Fruit fly (Drosophila melanogaster) whole organism, embryonic: Measurements from ENCODE around the gene VhaSFD.

Experiments
- Ada2b ChIP-seq: fragments of 200-800 bp; sonication (Bioruptor generic); IDR thresholded peaks from 2 replicates; pipeline ENCODE4 v1.3.6; 2022; ENCODE audit warnings: missing biosample characterization, missing genetic modification characterization
- Atf-2 ChIP-seq: fragments of 200-800 bp; sonication (Bioruptor generic); optimal IDR thresholded peaks from 2 replicates; lab custom pipeline; 2016; ENCODE audit warnings: missing biosample characterization, missing genetic modification characterization
- Awh ChIP-seq: fragments of 200-800 bp; sonication (Bioruptor generic); IDR thresholded peaks from 2 replicates; pipeline ENCODE4, ENCODE4 v1.3.6; 2022; ENCODE audit warnings: missing biosample characterization, missing genetic modification characterization
- CG10267 ChIP-seq: fragments of 200-800 bp; sonication (Bioruptor generic); optimal IDR thresholded peaks from 2 replicates; lab custom pipeline; 2018; ENCODE audit warnings: missing biosample characterization, mild to moderate bottlenecking, missing genetic modification characterization, moderate library complexity
- CG10274 ChIP-seq: fragments of 200-800 bp; sonication (Bioruptor generic); optimal IDR thresholded peaks from 3 replicates; lab custom pipeline; 2017; ENCODE audit warnings: missing biosample characterization, mild to moderate bottlenecking, missing genetic modification characterization
- CG10543 ChIP-seq: fragments of 200-800 bp; sonication (Bioruptor generic); optimal IDR thresholded peaks from 3 replicates; lab custom pipeline; 2017; ENCODE audit warnings: missing biosample characterization, mild to moderate bottlenecking, missing genetic modification characterization, moderate library complexity
- CG10979 ChIP-seq: fragments of 200-800 bp; sonication (Bioruptor generic); optimal IDR thresholded peaks from 2 replicates; lab custom pipeline; 2018; ENCODE audit warnings: missing biosample characterization, mild to moderate bottlenecking, missing genetic modification characterization, moderate library complexity
- CG11560 ChIP-seq: fragments of 200-800 bp; sonication (Bioruptor generic); IDR thresholded peaks from 3 replicates; pipeline ENCODE4 v1.3.6; 2022; ENCODE audit warnings: missing biosample characterization, missing genetic modification characterization
- CG11695 ChIP-seq: fragments of 200-800 bp; sonication (Bioruptor generic); IDR thresholded peaks from 3 replicates; pipeline ENCODE4 v1.3.6; 2022; ENCODE audit warnings: missing biosample characterization, missing genetic modification characterization
- CG12769 ChIP-seq: fragments of 200-800 bp; sonication (Bioruptor generic); optimal IDR thresholded peaks from 2 replicates; lab custom pipeline; 2019; ENCODE audit warnings: missing biosample characterization, mild to moderate bottlenecking, missing genetic modification characterization, moderate library complexity
- CG1529 ChIP-seq: fragments of 200-800 bp; sonication (Bioruptor generic); optimal IDR thresholded peaks from 3 replicates; lab custom pipeline; 2018; ENCODE audit warnings: missing biosample characterization, missing genetic modification characterization
- CG34224 ChIP-seq: fragments of 200-800 bp; sonication (Bioruptor generic); IDR thresholded peaks from 3 replicates; pipeline ENCODE4 v1.3.6; 2022; ENCODE audit warnings: missing biosample characterization, missing genetic modification characterization; ENCODE audit not compliant: partially characterized antibody
- CG34376 ChIP-seq: fragments of 200-800 bp; sonication (Bioruptor generic); optimal IDR thresholded peaks from 2 replicates; lab custom pipeline; 2018; ENCODE audit warnings: missing biosample characterization, mild to moderate bottlenecking, missing genetic modification characterization
- CG4424 ChIP-seq: fragments of 200-800 bp; sonication (Bioruptor generic); optimal IDR thresholded peaks from 3 replicates; lab custom pipeline; 2016; ENCODE audit warnings: missing biosample characterization, missing genetic modification characterization
- CG6683 ChIP-seq: fragments of 200-800 bp; sonication (Bioruptor generic); optimal IDR thresholded peaks from 2 replicates; lab custom pipeline; 2017; ENCODE audit warnings: missing biosample characterization, mild to moderate bottlenecking, missing genetic modification characterization, missing genetic modification reagents
- CG9876 ChIP-seq: fragments of 200-800 bp; sonication (Bioruptor generic); optimal IDR thresholded peaks from 2 replicates; lab custom pipeline; 2016; ENCODE audit warnings: missing biosample characterization, missing genetic modification characterization
- Deaf1 ChIP-seq: fragments of 200-800 bp; optimal IDR thresholded peaks from 3 replicates; lab custom pipeline; 2019; ENCODE audit warnings: missing biosample characterization, mild to moderate bottlenecking, missing genetic modification characterization, moderate library complexity
- Dll ChIP-seq: fragments of 200-800 bp; sonication (Bioruptor generic); IDR thresholded peaks from 4 replicates; pipeline ENCODE4 v1.3.6; 2022; ENCODE audit warnings: missing biosample characterization, missing genetic modification characterization; ENCODE audit not compliant: partially characterized antibody
- Dref ChIP-seq: fragments of 200-800 bp; sonication (Bioruptor generic); IDR thresholded peaks from 2 replicates; pipeline ENCODE4 v1.3.6; 2022; ENCODE audit warnings: missing biosample characterization, missing genetic modification characterization
- Ets65A ChIP-seq: fragments of 200-800 bp; sonication (Bioruptor generic); peaks from one replicate; lab custom pipeline; 2016; ENCODE audit warnings: missing biosample characterization, missing genetic modification characterization
- HmgZ ChIP-seq: fragments of 200-800 bp; sonication (Bioruptor generic); optimal IDR thresholded peaks from 2 replicates; lab custom pipeline; 2018; ENCODE audit warnings: missing biosample characterization, mild to moderate bottlenecking, missing genetic modification characterization
- Hr78 ChIP-seq, 2 experiments: fragments of 200-800 bp in 1 of 2; fragments of >200 bp in 1 of 2; sonication (Bioruptor generic) in 1 of 2; optimal IDR thresholded peaks; 2 replicates each; lab custom pipeline; 2017 to 2019; ENCODE audit warnings: missing biosample characterization in 2 of 2, missing genetic modification characterization in 2 of 2, mild to moderate bottlenecking in 1 of 2, moderate library complexity in 1 of 2
- Max ChIP-seq: fragments of 200-800 bp; sonication (Bioruptor generic); optimal IDR thresholded peaks from 2 replicates; lab custom pipeline; 2016; ENCODE audit warnings: missing biosample characterization, mild to moderate bottlenecking, missing genetic modification characterization
- Mrtf ChIP-seq: fragments of 200-800 bp; sonication (Bioruptor generic); IDR thresholded peaks from 3 replicates; pipeline ENCODE4 v1.3.6; 2022; ENCODE audit warnings: missing biosample characterization, missing genetic modification characterization
- Myb ChIP-seq: fragments of 200-800 bp; sonication (Bioruptor generic); optimal IDR thresholded peaks from 2 replicates; lab custom pipeline; 2016; ENCODE audit warnings: missing biosample characterization, missing genetic modification characterization
- Nf-YA ChIP-seq: fragments of 200-800 bp; sonication (Bioruptor generic); IDR thresholded peaks from 2 replicates; pipeline ENCODE4 v1.3.6; 2022; ENCODE audit warnings: missing biosample characterization, missing genetic modification characterization
- Pdp1 ChIP-seq, 2 experiments: fragments of 200-800 bp; sonication (Bioruptor generic); optimal IDR thresholded peaks; 3 replicates each; lab custom pipeline; 2016; ENCODE audit warnings: missing biosample characterization in 2 of 2, missing genetic modification characterization in 2 of 2, mild to moderate bottlenecking in 1 of 2, moderate library complexity in 1 of 2
- YL-1 ChIP-seq: fragments of 200-800 bp; sonication (Bioruptor generic); optimal IDR thresholded peaks from 3 replicates; lab custom pipeline; 2017; ENCODE audit warnings: missing biosample characterization, mild to moderate bottlenecking, missing genetic modification characterization
- ap ChIP-seq: fragments of 200-800 bp; sonication (Bioruptor generic); IDR thresholded peaks from 2 replicates; pipeline ENCODE4 v1.3.6; 2022; ENCODE audit warnings: missing biosample characterization, missing genetic modification characterization
- ase ChIP-seq: fragments of 200-800 bp; sonication (Bioruptor generic); IDR thresholded peaks from 3 replicates; pipeline ENCODE4 v1.3.6; 2022; ENCODE audit warnings: missing biosample characterization, missing genetic modification characterization
- ash1 ChIP-seq: fragments of 200-800 bp; sonication (Bioruptor generic); optimal IDR thresholded peaks from 2 replicates; lab custom pipeline; 2018; ENCODE audit warnings: missing biosample characterization, mild to moderate bottlenecking, missing genetic modification characterization
- btn ChIP-seq: fragments of 200-800 bp; sonication (Bioruptor generic); optimal IDR thresholded peaks from 2 replicates; lab custom pipeline; 2016; ENCODE audit warnings: missing biosample characterization, missing genetic modification characterization
- cad ChIP-seq: fragments of >200 bp; optimal IDR thresholded peaks from 2 replicates; lab custom pipeline; 2017; ENCODE audit warnings: missing biosample characterization, missing genetic modification characterization
- cg ChIP-seq: fragments of 200-800 bp; sonication (Bioruptor generic); optimal IDR thresholded peaks from 3 replicates; lab custom pipeline; 2019; ENCODE audit warnings: missing biosample characterization, mild to moderate bottlenecking, missing genetic modification characterization, moderate library complexity
- da ChIP-seq: fragments of 200-800 bp; sonication (Bioruptor generic); optimal IDR thresholded peaks from 2 replicates; lab custom pipeline; 2016; ENCODE audit warnings: missing biosample characterization, missing genetic modification characterization
- dan ChIP-seq: fragments of 200-800 bp; sonication (Bioruptor generic); IDR thresholded peaks from 2 replicates; pipeline ENCODE4 v1.3.6; 2022; ENCODE audit warnings: missing biosample characterization, missing genetic modification characterization
- fd3F ChIP-seq: fragments of 200-800 bp; sonication (Bioruptor generic); optimal IDR thresholded peaks from 2 replicates; lab custom pipeline; 2018; ENCODE audit warnings: missing biosample characterization, mild to moderate bottlenecking, missing genetic modification characterization, moderate library complexity
- fd96Cb ChIP-seq: fragments of 200-800 bp; sonication (Bioruptor generic); optimal IDR thresholded peaks from 2 replicates; lab custom pipeline; 2018; ENCODE audit warnings: missing biosample characterization, mild to moderate bottlenecking, missing genetic modification characterization, moderate library complexity
- gfzf ChIP-seq: fragments of 200-800 bp; sonication (Bioruptor generic); optimal IDR thresholded peaks from 2 replicates; lab custom pipeline; 2016; ENCODE audit warnings: missing biosample characterization, mild to moderate bottlenecking, missing genetic modification characterization, moderate library complexity
- grn ChIP-seq: fragments of 200-800 bp; sonication (Bioruptor generic); optimal IDR thresholded peaks from 3 replicates; lab custom pipeline; 2017; ENCODE audit warnings: missing biosample characterization, missing genetic modification characterization
- gsb ChIP-seq: fragments of 200-800 bp; sonication (Bioruptor generic); IDR thresholded peaks from 2 replicates; pipeline ENCODE4 v1.3.6; 2022; ENCODE audit warnings: missing biosample characterization, missing genetic modification characterization
- onecut ChIP-seq: fragments of 200-800 bp; sonication (Bioruptor generic); IDR thresholded peaks from 2 replicates; pipeline ENCODE4 v1.3.6; 2022; ENCODE audit warnings: missing biosample characterization, missing genetic modification characterization
- pfk ChIP-seq: fragments of 200-800 bp; sonication (Bioruptor generic); optimal IDR thresholded peaks from 2 replicates; lab custom pipeline; 2018; ENCODE audit warnings: missing biosample characterization, mild to moderate bottlenecking, missing genetic modification characterization, moderate library complexity
- repo ChIP-seq: fragments of 200-800 bp; sonication (Bioruptor generic); optimal IDR thresholded peaks from 2 replicates; lab custom pipeline; 2016; ENCODE audit warnings: missing biosample characterization, missing genetic modification characterization
- seq ChIP-seq: fragments of 200-800 bp; sonication (Bioruptor generic); IDR thresholded peaks from 2 replicates; pipeline ENCODE4 v1.3.6; 2022; ENCODE audit warnings: missing biosample characterization, missing genetic modification characterization
- slbo ChIP-seq: fragments of 200-800 bp; sonication (Bioruptor generic); IDR thresholded peaks from 2 replicates; pipeline ENCODE4 v1.3.6; 2022; ENCODE audit warnings: missing biosample characterization, missing genetic modification characterization
- so ChIP-seq: fragments of 200-800 bp; sonication (Bioruptor generic); IDR thresholded peaks from 3 replicates; pipeline ENCODE4 v1.3.6; 2022; ENCODE audit warnings: missing biosample characterization, missing genetic modification characterization
- sqz ChIP-seq: fragments of 200-800 bp; sonication (Bioruptor generic); optimal IDR thresholded peaks from 3 replicates; lab custom pipeline; 2018; ENCODE audit warnings: missing biosample characterization, mild to moderate bottlenecking, missing genetic modification characterization
- sr ChIP-seq: fragments of 200-800 bp; sonication (Bioruptor generic); IDR thresholded peaks from 3 replicates; pipeline ENCODE4 v1.3.6; 2022; ENCODE audit warnings: missing biosample characterization, missing genetic modification characterization
- tna ChIP-seq: fragments of 200-800 bp; sonication (Bioruptor generic); IDR thresholded peaks from 2 replicates; pipeline ENCODE4 v1.3.6; 2022; ENCODE audit warnings: missing biosample characterization, missing genetic modification characterization; ENCODE audit not compliant: partially characterized antibody

VhaSFD gene

DNA sequence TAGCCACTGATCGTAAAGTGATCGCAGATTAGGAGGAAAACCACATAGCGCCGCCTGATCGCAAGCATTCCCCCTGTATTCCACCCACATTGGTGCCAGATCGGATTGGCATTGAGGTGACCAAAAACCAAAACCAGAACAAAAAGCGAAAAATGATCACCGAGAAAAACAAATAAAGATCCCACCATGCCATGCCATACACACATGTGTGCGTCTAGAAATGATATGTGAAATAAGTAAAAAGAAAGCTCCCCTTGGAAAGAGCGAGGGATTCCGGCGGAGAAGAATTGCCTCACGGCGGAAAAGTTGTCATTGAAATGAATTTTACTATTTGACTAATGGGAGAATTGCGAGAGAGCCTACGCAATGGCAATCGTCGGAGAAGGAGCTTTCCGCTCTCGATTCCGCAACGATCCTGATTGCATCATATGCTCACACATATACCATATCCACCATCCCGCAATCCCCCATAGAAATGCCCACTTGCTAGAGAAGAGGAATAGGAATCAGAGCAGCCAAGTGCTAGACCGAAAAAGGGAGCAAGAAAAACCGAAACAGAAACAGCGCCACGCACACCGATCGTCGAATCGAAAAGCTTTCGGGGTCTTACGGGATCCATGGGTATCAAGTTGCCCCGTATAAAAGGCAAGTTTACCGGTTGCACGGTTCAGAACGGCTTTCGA lies 38.6 kb upstream of the VhaSFD start, which contains the start of gene Mhc (continued):
- TF ChIP-seq cad, result no peak
- TF ChIP-seq ase, result no peak
- TF ChIP-seq CG1529, result no peak
- no peak for TF ChIP-seq CG34376 (GFP tag; lab: Kevin White, UChicago)
- TF ChIP-seq ash1 (GFP tag; lab: Kevin White, UChicago), result no peak
- TF ChIP-seq sr, result 0 out of 3 replicates have a peak, but pooled peaks have one; percentile 60
- TF ChIP-seq cg, result peak; percentile 15
- peak; percentile 86 for TF ChIP-seq CG12769 (tag; lab: Kevin White, UChicago)
- TF ChIP-seq Mrtf (GFP tag; lab: Robert Waterston, UW), result 0 out of 3 replicates have a peak, but pooled peaks have one; percentile 13
- TF ChIP-seq gfzf (GFP tag; lab: Kevin White, UChicago), result no peak
- no peak for TF ChIP-seq dan (GFP tag; lab: Robert Waterston, UW)
- TF ChIP-seq CG10543 (GFP tag; lab: Kevin White, UChicago), result peak; percentile 17
- TF ChIP-seq CG11695 (GFP tag; lab: Robert Waterston, UW), result no peak
- TF ChIP-seq sqz (GFP tag; lab: Kevin White, UChicago), result no peak
- no peak for TF ChIP-seq Hr78 (GFP tag; optimal IDR thresholded peaks at IDR 0.05; lab: Kevin White, UChicago)
- no peak for TF ChIP-seq HmgZ (tag; lab: Kevin White, UChicago)
- TF ChIP-seq Atf-2, result no peak
- TF ChIP-seq Deaf1 (tag; lab: Kevin White, UChicago), result peak; percentile 10
- no peak for TF ChIP-seq fd96Cb
- TF ChIP-seq slbo (GFP tag; lab: Robert Waterston, UW), result peak; percentile 19; the same call in 1 of the 2 replicates
- TF ChIP-seq CG34224, result no peak
- TF ChIP-seq grn, result no peak
- TF ChIP-seq Awh (GFP tag; lab: Robert Waterston, UW), result no peak
- TF ChIP-seq CG9876, result no peak
- no peak for TF ChIP-seq fd3F
- TF ChIP-seq Ada2b (GFP tag; lab: Robert Waterston, UW), result no peak
- TF ChIP-seq btn, result no peak
- TF ChIP-seq CG6683, result no peak
- TF ChIP-seq Pdp1 (GFP tag; optimal IDR thresholded peaks at IDR 0.05; lab: Kevin White, UChicago), result peak in 1 of 2 experiments; percentile 94
- TF ChIP-seq onecut, result no peak
- TF ChIP-seq CG10274 (GFP tag; lab: Kevin White, UChicago), result no peak
- no peak for TF ChIP-seq Nf-YA
- no peak for TF ChIP-seq Myb (GFP tag; lab: Kevin White, UChicago)
- TF ChIP-seq da, result no peak
- no peak for TF ChIP-seq pfk
- no peak for TF ChIP-seq Dll (GFP tag; lab: Robert Waterston, UW)
- no peak for TF ChIP-seq CG11560 (tag; lab: Robert Waterston, UW)
- 0 out of 2 replicates have a peak, but pooled peaks have one; percentile 10 for TF ChIP-seq gsb (GFP tag; lab: Robert Waterston, UW)
- no peak for TF ChIP-seq Max (GFP tag; lab: Kevin White, UChicago)
- TF ChIP-seq ap (GFP tag; lab: Robert Waterston, UW), result no peak
- no peak for TF ChIP-seq CG10267 (tag; lab: Kevin White, UChicago)
- TF ChIP-seq Dref (GFP tag; lab: Robert Waterston, UW), result no peak
- no peak for TF ChIP-seq repo (GFP tag; lab: Kevin White, UChicago)
- TF ChIP-seq YL-1 (GFP tag; lab: Kevin White, UChicago), result no peak
- TF ChIP-seq CG4424 (GFP tag; lab: Kevin White, UChicago), result no peak
- TF ChIP-seq Ets65A (GFP tag; lab: Kevin White, UChicago), result peak; percentile 89
- TF ChIP-seq tna (GFP tag; lab: Robert Waterston, UW), result no peak
- no peak for TF ChIP-seq seq (GFP tag; lab: Robert Waterston, UW)
- TF ChIP-seq so, result peak; percentile 60; the same call in 2 of the 3 replicates
- no peak for TF ChIP-seq CG10979 (tag; lab: Kevin White, UChicago)
